Worm (Caenorhabditis elegans): Measurements from ENCODE around the gene cht-2.

DNA sequence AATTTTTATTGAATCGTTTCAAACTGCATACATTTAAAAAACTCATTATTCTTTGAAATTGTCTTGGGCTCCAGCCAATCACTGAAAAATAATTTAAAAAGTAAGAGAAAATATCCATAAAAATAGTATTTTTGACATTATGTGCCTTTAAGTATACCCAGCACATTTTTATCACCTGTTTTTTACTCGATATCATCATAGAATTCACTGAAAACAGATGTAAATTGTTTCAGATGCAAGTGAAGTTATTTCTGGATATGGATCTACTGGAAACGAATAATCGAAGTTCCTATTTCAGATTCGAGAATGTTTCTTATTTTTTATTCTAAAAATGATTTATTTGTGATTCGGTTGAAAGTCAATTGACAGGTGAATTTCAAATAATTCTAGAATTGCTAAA is 33.8 kb downstream of the cht-2 start:
- TF ChIP-seq zfp-3 (GFP tag; conservative IDR thresholded peaks at IDR 0.05) (no peak), mes-2 (tag; optimal IDR thresholded peaks at IDR 0.05; ENCODE audit: poor library complexity, severe bottlenecking) (no peak), nhr-28 (tag; optimal IDR thresholded peaks at IDR 0.05) (no peak), lim-7 (GFP tag; IDR thresholded peaks at IDR 0.05) (no peak), zag-1 (tag; optimal IDR thresholded peaks at IDR 0.05) (no peak), egl-27 (tag; optimal IDR thresholded peaks at IDR 0.05) (no peak), saeg-2 (GFP tag; IDR thresholded peaks at IDR 0.05) (no peak), zip-2 (tag; optimal IDR thresholded peaks at IDR 0.05) (no peak), daf-19 (GFP tag; conservative IDR thresholded peaks at IDR 0.05) (no peak), ama-1 (optimal IDR thresholded peaks at IDR 0.05) (no peak), dve-1 (tag; optimal IDR thresholded peaks at IDR 0.05; ENCODE audit: insufficient read depth) (no peak), pha-4 (GFP tag; IDR thresholded peaks at IDR 0.05) (no peak), pha-4 (tag; optimal IDR thresholded peaks at IDR 0.05) (no peak), skn-1 (tag; optimal IDR thresholded peaks at IDR 0.05) (no peak), mep-1 (tag; optimal IDR thresholded peaks at IDR 0.05) (no peak)

Data from whole organism, L4 larva.